Fruit fly (Drosophila melanogaster) whole organism, embryonic: ENCODE results near the gene CG32984.

Source experiments
- ATbp ChIP-seq: fragments of 200-800 bp; sonication (Bioruptor generic); optimal IDR thresholded peaks from 2 replicates; lab custom pipeline; 2017; ENCODE audit warnings: missing biosample characterization, mild to moderate bottlenecking, missing genetic modification characterization, missing genetic modification reagents
- BtbVII ChIP-seq: fragments of 200-800 bp; sonication (Bioruptor generic); optimal IDR thresholded peaks from 3 replicates; lab custom pipeline; 2017; ENCODE audit warnings: missing biosample characterization, mild to moderate bottlenecking, missing genetic modification characterization
- CG10147 ChIP-seq: fragments of 200-800 bp; sonication (Bioruptor generic); optimal IDR thresholded peaks from 2 replicates; lab custom pipeline; 2019; ENCODE audit warnings: missing biosample characterization, mild to moderate bottlenecking, missing genetic modification characterization, moderate library complexity
- CG10366 ChIP-seq: fragments of 200-800 bp; sonication (Bioruptor generic); IDR thresholded peaks from 2 replicates; pipeline ENCODE4 v1.3.6; 2022; ENCODE audit warnings: missing biosample characterization, missing genetic modification characterization
- CG10565 ChIP-seq: fragments of 200-800 bp; sonication (Bioruptor generic); optimal IDR thresholded peaks from 3 replicates; lab custom pipeline; 2016; ENCODE audit warnings: missing biosample characterization, mild to moderate bottlenecking, missing genetic modification characterization
- CG11456 ChIP-seq: fragments of 200-800 bp; sonication (Bioruptor generic); IDR thresholded peaks from 3 replicates; pipeline ENCODE4 v1.3.6; 2022; ENCODE audit warnings: missing biosample characterization, missing genetic modification characterization
- CG11695 ChIP-seq: fragments of 200-800 bp; sonication (Bioruptor generic); IDR thresholded peaks from 3 replicates; pipeline ENCODE4 v1.3.6; 2022; ENCODE audit warnings: missing biosample characterization, missing genetic modification characterization
- CG1233 ChIP-seq: fragments of 200-800 bp; sonication (Bioruptor generic); optimal IDR thresholded peaks from 4 replicates; lab custom pipeline; 2018; ENCODE audit warnings: missing biosample characterization, mild to moderate bottlenecking, missing genetic modification characterization
- CG12769 ChIP-seq: fragments of 200-800 bp; sonication (Bioruptor generic); optimal IDR thresholded peaks from 2 replicates; lab custom pipeline; 2019; ENCODE audit warnings: missing biosample characterization, mild to moderate bottlenecking, missing genetic modification characterization, moderate library complexity
- CG17912 ChIP-seq: fragments of 200-800 bp; sonication (Bioruptor generic); optimal IDR thresholded peaks from 2 replicates; lab custom pipeline; 2018; ENCODE audit warnings: missing biosample characterization, mild to moderate bottlenecking, missing genetic modification characterization
- CG1792 ChIP-seq: fragments of 200-800 bp; sonication (Bioruptor generic); optimal IDR thresholded peaks from 2 replicates; lab custom pipeline; 2016; ENCODE audit warnings: missing biosample characterization, missing genetic modification characterization
- CG2202 ChIP-seq: fragments of 200-800 bp; sonication (Bioruptor generic); optimal IDR thresholded peaks from 2 replicates; lab custom pipeline; 2018; ENCODE audit warnings: missing biosample characterization, mild to moderate bottlenecking, missing genetic modification characterization
- CG2889 ChIP-seq: fragments of 200-800 bp; sonication (Bioruptor generic); IDR thresholded peaks from 3 replicates; pipeline ENCODE4 v1.3.6; 2022; ENCODE audit warnings: missing biosample characterization, missing genetic modification characterization
- CG32532 ChIP-seq: fragments of 200-800 bp; sonication (Bioruptor generic); IDR thresholded peaks from 2 replicates; pipeline ENCODE4 v1.3.6; 2022; ENCODE audit warnings: missing biosample characterization, missing genetic modification characterization
- CG34376 ChIP-seq: fragments of 200-800 bp; sonication (Bioruptor generic); optimal IDR thresholded peaks from 2 replicates; lab custom pipeline; 2018; ENCODE audit warnings: missing biosample characterization, mild to moderate bottlenecking, missing genetic modification characterization
- CG4404 ChIP-seq: fragments of 200-800 bp; sonication (Bioruptor generic); IDR thresholded peaks from 2 replicates; pipeline ENCODE4 v1.3.6; 2022; ENCODE audit warnings: missing biosample characterization, missing genetic modification characterization
- CG4617 ChIP-seq: fragments of 200-800 bp; sonication (Bioruptor generic); optimal IDR thresholded peaks from 3 replicates; lab custom pipeline; 2016; ENCODE audit warnings: missing biosample characterization, missing genetic modification characterization, borderline replicate concordance
- CG4820 ChIP-seq: fragments of 200-800 bp; sonication (Bioruptor generic); optimal IDR thresholded peaks from 3 replicates; lab custom pipeline; 2016; ENCODE audit warnings: missing biosample characterization, missing genetic modification characterization
- CG6654 ChIP-seq: fragments of 200-800 bp; sonication (Bioruptor generic); optimal IDR thresholded peaks from 2 replicates; lab custom pipeline; 2017; ENCODE audit warnings: missing biosample characterization, mild to moderate bottlenecking, missing genetic modification characterization
- CG6683 ChIP-seq: fragments of 200-800 bp; sonication (Bioruptor generic); optimal IDR thresholded peaks from 2 replicates; lab custom pipeline; 2017; ENCODE audit warnings: missing biosample characterization, mild to moderate bottlenecking, missing genetic modification characterization, missing genetic modification reagents
- CG7928 ChIP-seq: fragments of 200-800 bp; sonication (Bioruptor generic); optimal IDR thresholded peaks from 2 replicates; lab custom pipeline; 2017; ENCODE audit warnings: missing biosample characterization, mild to moderate bottlenecking, missing genetic modification characterization
- CG8944 ChIP-seq: fragments of 200-800 bp; sonication (Bioruptor generic); optimal IDR thresholded peaks from 3 replicates; lab custom pipeline; 2016; ENCODE audit warnings: missing biosample characterization, missing genetic modification characterization
- E2f2 ChIP-seq: fragments of 200-800 bp; sonication (Bioruptor generic); IDR thresholded peaks from 2 replicates; pipeline ENCODE4 v1.3.6; 2022; ENCODE audit warnings: missing biosample characterization, missing genetic modification characterization
- MTF-1 ChIP-seq: fragments of 200-800 bp; sonication (Bioruptor generic); optimal IDR thresholded peaks from 2 replicates; lab custom pipeline; 2018; ENCODE audit warnings: missing biosample characterization, mild to moderate bottlenecking, missing genetic modification characterization, borderline replicate concordance
- Poxn ChIP-seq: fragments of 200-800 bp; sonication (Bioruptor generic); IDR thresholded peaks from 2 replicates; pipeline ENCODE4 v1.3.6; 2022; ENCODE audit warnings: missing biosample characterization, missing genetic modification characterization
- Sin3A ChIP-seq: fragments of >200 bp; optimal IDR thresholded peaks from 2 replicates; lab custom pipeline; 2018
- Tbp ChIP-seq: fragments of >200 bp; optimal IDR thresholded peaks from 2 replicates; lab custom pipeline; 2018; ENCODE audit warnings: missing biosample characterization, missing genetic modification characterization
- Vsx1 ChIP-seq: fragments of 200-800 bp; sonication (Bioruptor generic); optimal IDR thresholded peaks from 2 replicates; lab custom pipeline; 2017; ENCODE audit warnings: missing biosample characterization, mild to moderate bottlenecking, missing genetic modification characterization, missing genetic modification reagents
- Xrp1 ChIP-seq: fragments of 200-800 bp; sonication (Bioruptor generic); IDR thresholded peaks from 2 replicates; pipeline ENCODE4 v1.3.6; 2022; ENCODE audit warnings: missing biosample characterization, missing genetic modification characterization
- aop ChIP-seq: fragments of 200-800 bp; sonication (Bioruptor generic); IDR thresholded peaks from 2 replicates; pipeline ENCODE4 v1.3.6; 2022; ENCODE audit warnings: missing biosample characterization, missing genetic modification characterization
- ato ChIP-seq: fragments of 200-800 bp; sonication (Bioruptor generic); IDR thresholded peaks from 2 replicates; pipeline ENCODE4 v1.3.6; 2022; ENCODE audit warnings: missing biosample characterization, missing genetic modification characterization; ENCODE audit not compliant: partially characterized antibody
- cad ChIP-seq: fragments of >200 bp; optimal IDR thresholded peaks from 2 replicates; lab custom pipeline; 2017; ENCODE audit warnings: missing biosample characterization, missing genetic modification characterization
- ci ChIP-seq: fragments of 200-800 bp; sonication (Bioruptor generic); IDR thresholded peaks from 3 replicates; pipeline ENCODE4 v1.3.6; 2022; ENCODE audit warnings: missing biosample characterization, missing genetic modification characterization
- ems ChIP-seq: fragments of 200-800 bp; sonication (Bioruptor generic); optimal IDR thresholded peaks from 3 replicates; lab custom pipeline; 2016; ENCODE audit warnings: missing biosample characterization, missing genetic modification characterization
- gcm2 ChIP-seq: fragments of 200-800 bp; sonication (Bioruptor generic); optimal IDR thresholded peaks from 2 replicates; lab custom pipeline; 2016; ENCODE audit warnings: missing biosample characterization, missing genetic modification characterization
- hkb ChIP-seq, 2 experiments: fragments of 200-800 bp in 1 of 2; fragments of >200 bp in 1 of 2; sonication (Bioruptor generic) in 1 of 2; IDR thresholded peaks in 1 of 2; optimal IDR thresholded peaks in 1 of 2; 2 replicates each; pipeline versions ENCODE4 v1.3.6 to Lab custom; 2017 to 2022; ENCODE audit warnings: missing biosample characterization in 1 of 2, missing genetic modification characterization in 1 of 2
- insv ChIP-seq, 2 experiments: fragments of 200-800 bp; sonication (Bioruptor generic); optimal IDR thresholded peaks; 3 replicates each; lab custom pipeline; 2016 to 2018; ENCODE audit warnings: missing biosample characterization in 2 of 2, missing genetic modification characterization in 2 of 2
- inv ChIP-seq: fragments of 200-800 bp; sonication (Bioruptor generic); IDR thresholded peaks from 2 replicates; pipeline ENCODE4 v1.3.6; 2022; ENCODE audit warnings: missing biosample characterization, missing genetic modification characterization; ENCODE audit not compliant: partially characterized antibody
- jigr1 ChIP-seq: fragments of 200-800 bp; sonication (Bioruptor generic); IDR thresholded peaks from 3 replicates; pipeline ENCODE4 v1.3.6; 2022; ENCODE audit warnings: missing biosample characterization, missing genetic modification characterization
- jing ChIP-seq: fragments of 200-800 bp; sonication (Bioruptor generic); optimal IDR thresholded peaks from 2 replicates; lab custom pipeline; 2018; ENCODE audit warnings: missing biosample characterization, mild to moderate bottlenecking, missing genetic modification characterization
- lov ChIP-seq, 2 experiments: fragments of 200-800 bp in 1 of 2; fragments of >200 bp in 1 of 2; sonication (Bioruptor generic) in 1 of 2; IDR thresholded peaks in 1 of 2; optimal IDR thresholded peaks in 1 of 2; 2 replicates in 1 of 2; 3 replicates in 1 of 2; pipeline versions ENCODE4 v1.3.6 to Lab custom; 2017 to 2022; ENCODE audit warnings: missing biosample characterization in 1 of 2, missing genetic modification characterization in 1 of 2
- pfk ChIP-seq: fragments of 200-800 bp; sonication (Bioruptor generic); optimal IDR thresholded peaks from 2 replicates; lab custom pipeline; 2018; ENCODE audit warnings: missing biosample characterization, mild to moderate bottlenecking, missing genetic modification characterization, moderate library complexity
- sd ChIP-seq: fragments of 200-800 bp; sonication (Bioruptor generic); optimal IDR thresholded peaks from 3 replicates; lab custom pipeline; 2018; ENCODE audit warnings: missing biosample characterization, mild to moderate bottlenecking, missing genetic modification characterization, moderate library complexity
- sens-2 ChIP-seq: fragments of 200-800 bp; sonication (Bioruptor generic); IDR thresholded peaks from 2 replicates; pipeline ENCODE4 v1.3.6; 2022; ENCODE audit warnings: missing biosample characterization, missing genetic modification characterization
- shn ChIP-seq: fragments of 200-800 bp; sonication (Bioruptor generic); optimal IDR thresholded peaks from 3 replicates; lab custom pipeline; 2016; ENCODE audit warnings: missing biosample characterization, missing genetic modification characterization
- sr ChIP-seq: fragments of 200-800 bp; sonication (Bioruptor generic); IDR thresholded peaks from 3 replicates; pipeline ENCODE4 v1.3.6; 2022; ENCODE audit warnings: missing biosample characterization, missing genetic modification characterization
- tll ChIP-seq, 2 experiments: fragments of 200-800 bp in 1 of 2; fragments of >200 bp in 1 of 2; sonication (Bioruptor generic) in 1 of 2; optimal IDR thresholded peaks; 2 replicates each; lab custom pipeline; 2017 to 2019; ENCODE audit warnings: missing biosample characterization in 2 of 2, missing genetic modification characterization in 2 of 2, mild to moderate bottlenecking in 1 of 2, moderate library complexity in 1 of 2
- twi ChIP-seq: fragments of 200-800 bp; optimal IDR thresholded peaks from 2 replicates; lab custom pipeline; 2019; ENCODE audit warnings: missing biosample characterization, mild to moderate bottlenecking, missing genetic modification characterization, moderate library complexity
- tx ChIP-seq: fragments of 200-800 bp; sonication (Bioruptor generic); optimal IDR thresholded peaks from 2 replicates; lab custom pipeline; 2016; ENCODE audit warnings: missing biosample characterization, missing genetic modification characterization
- wor ChIP-seq: fragments of 200-800 bp; sonication (Bioruptor generic); IDR thresholded peaks from 2 replicates; pipeline ENCODE4 v1.3.6; 2022; ENCODE audit warnings: missing biosample characterization, missing genetic modification characterization

CG32984 gene

dm6 chr2L:8958046-8958497, 6.7 kb upstream of the CG32984 start (continued):
- TF ChIP-seq inv (GFP tag; lab: Robert Waterston, UW), result no peak
- peak; percentile 79 for TF ChIP-seq aop (GFP tag; lab: Robert Waterston, UW)
- TF ChIP-seq lov (optimal IDR thresholded peaks at IDR 0.05; lab: Kevin White, UChicago), result no peak
- peak; percentile 97; the same call in 2 of the 3 replicates for TF ChIP-seq lov (GFP tag; IDR thresholded peaks at IDR 0.05; lab: Robert Waterston, UW)
- TF ChIP-seq CG2202 (tag; lab: Kevin White, UChicago), result peak; percentile 90
- no peak for TF ChIP-seq hkb (optimal IDR thresholded peaks at IDR 0.05; lab: Kevin White, UChicago)
- TF ChIP-seq hkb (GFP tag; IDR thresholded peaks at IDR 0.05; lab: Robert Waterston, UW), result peak; percentile 100
- peak; percentile 41 for TF ChIP-seq CG7928 (GFP tag; lab: Kevin White, UChicago)
- TF ChIP-seq CG8944 (GFP tag; lab: Kevin White, UChicago), result peak; percentile 83
- TF ChIP-seq CG1233, result peak; percentile 89
- TF ChIP-seq tx (GFP tag; lab: Kevin White, UChicago), result peak; percentile 92
- peak; percentile 78 for TF ChIP-seq twi
- TF ChIP-seq E2f2 (GFP tag; lab: Robert Waterston, UW), result peak; percentile 98
- peak; percentile 68 for TF ChIP-seq CG34376 (GFP tag; lab: Kevin White, UChicago)
- peak; percentile 87 for TF ChIP-seq sens-2 (GFP tag; lab: Robert Waterston, UW)
- TF ChIP-seq CG10366 (GFP tag; lab: Robert Waterston, UW), result peak; percentile 98
- no peak for TF ChIP-seq cad (GFP tag; lab: Kevin White, UChicago)
- TF ChIP-seq CG11695 (GFP tag; lab: Robert Waterston, UW), result peak; percentile 98
- TF ChIP-seq ems (GFP tag; lab: Kevin White, UChicago), result peak; percentile 90
- TF ChIP-seq CG6683, result peak; percentile 80
- TF ChIP-seq CG10147, result peak; percentile 81
- TF ChIP-seq CG4404 (GFP tag; lab: Robert Waterston, UW), result peak; percentile 94
- TF ChIP-seq tll (GFP tag; optimal IDR thresholded peaks at IDR 0.05; lab: Kevin White, UChicago), result peak in 1 of 2 experiments; percentile 27
- peak; percentile 92 for TF ChIP-seq ATbp (GFP tag; lab: Kevin White, UChicago)
- TF ChIP-seq CG6654 (GFP tag; lab: Kevin White, UChicago), result peak; percentile 59
- TF ChIP-seq Vsx1 (GFP tag; lab: Kevin White, UChicago), result peak; percentile 83
- TF ChIP-seq CG12769 (tag; lab: Kevin White, UChicago), result peak; percentile 88
- no peak for TF ChIP-seq Tbp (GFP tag; lab: Kevin White, UChicago)
- peak; percentile 76 for TF ChIP-seq sd
- peak; percentile 80 for TF ChIP-seq CG1792 (GFP tag; lab: Kevin White, UChicago)
- TF ChIP-seq Poxn (GFP tag; lab: Robert Waterston, UW), result peak; percentile 73
- TF ChIP-seq pfk (GFP tag; lab: Kevin White, UChicago), result peak; percentile 37
- TF ChIP-seq jigr1, result peak; percentile 94
- peak; percentile 95 for TF ChIP-seq wor (GFP tag; lab: Robert Waterston, UW)
- TF ChIP-seq Xrp1, result peak; percentile 99
- peak; percentile 98 for TF ChIP-seq ci (GFP tag; lab: Robert Waterston, UW)
- TF ChIP-seq Sin3A (lab: Kevin White, UChicago), result no peak
- TF ChIP-seq CG2889 (GFP tag; lab: Robert Waterston, UW), result peak; percentile 96
- peak; percentile 79 for TF ChIP-seq CG4617
- no peak; the same call in none of the 3 replicates for TF ChIP-seq CG11456 (GFP tag; lab: Robert Waterston, UW)
- TF ChIP-seq CG4820 (GFP tag; lab: Kevin White, UChicago), result peak; percentile 88
- peak; percentile 75 for TF ChIP-seq shn (GFP tag; lab: Kevin White, UChicago)
- TF ChIP-seq sr, result no peak; the same call in 1 of the 3 replicates
- TF ChIP-seq MTF-1 (GFP tag; lab: Kevin White, UChicago), result peak; percentile 80
- TF ChIP-seq ato (GFP tag; lab: Robert Waterston, UW), result no peak
- peak; percentile 97 for TF ChIP-seq CG32532 (GFP tag; lab: Robert Waterston, UW)
- TF ChIP-seq gcm2 (GFP tag; lab: Kevin White, UChicago), result peak; percentile 96
- TF ChIP-seq CG10565 (GFP tag; lab: Kevin White, UChicago), result peak; percentile 34
- TF ChIP-seq BtbVII (GFP tag; lab: Kevin White, UChicago), result peak; percentile 76
- peak; percentile 91 for TF ChIP-seq jing (GFP tag; lab: Kevin White, UChicago)
- peak in 1 of 2 experiments; percentile 46 for TF ChIP-seq insv (GFP tag; optimal IDR thresholded peaks at IDR 0.05; lab: Kevin White, UChicago)
- TF ChIP-seq CG17912 (GFP tag; lab: Kevin White, UChicago), result peak; percentile 95
